Fruit fly (Drosophila melanogaster) whole organism, prepupa: Measurements from ENCODE around the gene CtsF.

Source experiments
- Blimp-1 ChIP-seq: fragments of 200-800 bp; sonication (Bioruptor generic); optimal IDR thresholded peaks from 3 replicates; lab custom pipeline; 2017; ENCODE audit warnings: missing biosample characterization, missing genetic modification characterization, mild to moderate bottlenecking, moderate library complexity, missing genetic modification reagents
- CG10631 ChIP-seq: fragments of 200-800 bp; sonication (Bioruptor generic); optimal IDR thresholded peaks from 2 replicates; lab custom pipeline; 2016; ENCODE audit warnings: missing biosample characterization, missing genetic modification characterization
- CG10669 ChIP-seq: fragments of 200-800 bp; sonication (Bioruptor generic); optimal IDR thresholded peaks from 3 replicates; lab custom pipeline; 2018; ENCODE audit warnings: missing biosample characterization, mild to moderate bottlenecking, missing genetic modification characterization, moderate library complexity
- CG11294 ChIP-seq: fragments of 200-800 bp; sonication (Bioruptor generic); IDR thresholded peaks from 2 replicates; pipeline ENCODE4 v1.3.6; 2022; ENCODE audit warnings: missing biosample characterization, missing genetic modification characterization
- CG11902 ChIP-seq: fragments of 200-800 bp; sonication (Bioruptor generic); optimal IDR thresholded peaks from 3 replicates; lab custom pipeline; 2016; ENCODE audit warnings: missing biosample characterization, missing genetic modification characterization
- CG15336 ChIP-seq: fragments of 200-800 bp; sonication (Bioruptor generic); IDR thresholded peaks from 2 replicates; pipeline ENCODE4 v1.3.6; 2022; ENCODE audit warnings: missing biosample characterization, missing genetic modification characterization
- CG1621 ChIP-seq: fragments of 200-800 bp; sonication (Bioruptor generic); optimal IDR thresholded peaks from 3 replicates; lab custom pipeline; 2018; ENCODE audit warnings: missing biosample characterization, mild to moderate bottlenecking, missing genetic modification characterization
- CG16779 ChIP-seq: fragments of 200-800 bp; sonication (Bioruptor generic); optimal IDR thresholded peaks from 3 replicates; lab custom pipeline; 2017; ENCODE audit warnings: missing biosample characterization, mild to moderate bottlenecking, missing genetic modification characterization
- CG3032 ChIP-seq: fragments of 200-800 bp; optimal IDR thresholded peaks from 2 replicates; lab custom pipeline; 2019; ENCODE audit warnings: missing biosample characterization, mild to moderate bottlenecking, missing genetic modification characterization, moderate library complexity
- CG31627 ChIP-seq: fragments of 200-800 bp; sonication (Bioruptor generic); optimal IDR thresholded peaks from 3 replicates; lab custom pipeline; 2016; ENCODE audit warnings: missing biosample characterization, missing genetic modification characterization
- CG34406 ChIP-seq: fragments of 200-800 bp; sonication (Bioruptor generic); optimal IDR thresholded peaks from 3 replicates; lab custom pipeline; 2016; ENCODE audit warnings: missing biosample characterization, missing genetic modification characterization
- CG3919 ChIP-seq: fragments of 200-800 bp; sonication (Bioruptor generic); optimal IDR thresholded peaks from 3 replicates; lab custom pipeline; 2016; ENCODE audit warnings: missing biosample characterization, missing genetic modification characterization
- CG4318 ChIP-seq: fragments of 200-800 bp; sonication (Bioruptor generic); optimal IDR thresholded peaks from 3 replicates; lab custom pipeline; 2017; ENCODE audit warnings: missing biosample characterization, mild to moderate bottlenecking, missing genetic modification characterization
- CG6163 ChIP-seq: fragments of 200-800 bp; sonication (Bioruptor generic); IDR thresholded peaks from 3 replicates; pipeline ENCODE4 v1.3.6; 2022; ENCODE audit warnings: missing biosample characterization, missing genetic modification characterization
- CG6276 ChIP-seq: fragments of 200-800 bp; sonication (Bioruptor generic); optimal IDR thresholded peaks from 2 replicates; lab custom pipeline; 2017; ENCODE audit warnings: missing biosample characterization, mild to moderate bottlenecking, missing genetic modification characterization
- CG6792 ChIP-seq: fragments of 200-800 bp; sonication (Bioruptor generic); optimal IDR thresholded peaks from 3 replicates; lab custom pipeline; 2016; ENCODE audit warnings: missing biosample characterization, missing genetic modification characterization
- CG6808 ChIP-seq: fragments of 200-800 bp; sonication (Bioruptor generic); optimal IDR thresholded peaks from 3 replicates; lab custom pipeline; 2017; ENCODE audit warnings: missing biosample characterization, missing genetic modification characterization, mild to moderate bottlenecking, moderate library complexity, missing genetic modification reagents
- CG6854 ChIP-seq: fragments of 200-800 bp; sonication (Bioruptor generic); optimal IDR thresholded peaks from 2 replicates; lab custom pipeline; 2017; ENCODE audit warnings: missing biosample characterization, mild to moderate bottlenecking, missing genetic modification characterization
- CG7368 ChIP-seq: fragments of 200-800 bp; sonication (Bioruptor generic); optimal IDR thresholded peaks from 3 replicates; lab custom pipeline; 2016; ENCODE audit warnings: missing biosample characterization, missing genetic modification characterization
- CG8119 ChIP-seq: fragments of 200-800 bp; sonication (Bioruptor generic); IDR thresholded peaks from 3 replicates; pipeline ENCODE4 v1.3.6; 2022; ENCODE audit warnings: missing biosample characterization, missing genetic modification characterization
- CG8319 ChIP-seq: fragments of 200-800 bp; sonication (Bioruptor generic); optimal IDR thresholded peaks from 3 replicates; lab custom pipeline; 2016; ENCODE audit warnings: missing biosample characterization, missing genetic modification characterization
- CG8632 ChIP-seq: fragments of 200-800 bp; sonication (Bioruptor generic); optimal IDR thresholded peaks from 3 replicates; lab custom pipeline; 2016; ENCODE audit warnings: missing biosample characterization, missing genetic modification characterization
- Eip93F ChIP-seq: fragments of 200-800 bp; sonication (Bioruptor generic); optimal IDR thresholded peaks from 2 replicates; lab custom pipeline; 2016; ENCODE audit warnings: missing biosample characterization, mild to moderate bottlenecking, missing genetic modification characterization
- Ets21C ChIP-seq: fragments of 200-800 bp; sonication (Bioruptor generic); optimal IDR thresholded peaks from 3 replicates; lab custom pipeline; 2016; ENCODE audit warnings: missing biosample characterization, missing genetic modification characterization
- Ets96B ChIP-seq: fragments of 200-800 bp; optimal IDR thresholded peaks from 2 replicates; lab custom pipeline; 2019; ENCODE audit warnings: missing biosample characterization, mild to moderate bottlenecking, missing genetic modification characterization, moderate library complexity
- Hr39 ChIP-seq: fragments of 200-800 bp; sonication (Bioruptor generic); optimal IDR thresholded peaks from 2 replicates; lab custom pipeline; 2016; ENCODE audit warnings: missing biosample characterization, missing genetic modification characterization
- Hr4 ChIP-seq: fragments of 200-800 bp; sonication (Bioruptor generic); optimal IDR thresholded peaks from 3 replicates; lab custom pipeline; 2016; ENCODE audit warnings: missing biosample characterization, missing genetic modification characterization
- Lpt ChIP-seq: fragments of 200-800 bp; sonication (Bioruptor generic); optimal IDR thresholded peaks from 3 replicates; lab custom pipeline; 2016; ENCODE audit warnings: missing biosample characterization, missing genetic modification characterization
- Met ChIP-seq: fragments of 200-800 bp; sonication (Bioruptor generic); optimal IDR thresholded peaks from 3 replicates; lab custom pipeline; 2016; ENCODE audit warnings: missing biosample characterization, missing genetic modification characterization
- OdsH ChIP-seq: fragments of 200-800 bp; sonication (Bioruptor generic); optimal IDR thresholded peaks from 3 replicates; lab custom pipeline; 2016; ENCODE audit warnings: missing biosample characterization, missing genetic modification characterization
- Smox ChIP-seq: fragments of 200-800 bp; sonication (Bioruptor generic); optimal IDR thresholded peaks from 3 replicates; lab custom pipeline; 2016; ENCODE audit warnings: missing biosample characterization, missing genetic modification characterization
- Sox102F ChIP-seq: fragments of 200-800 bp; sonication (Bioruptor generic); optimal IDR thresholded peaks from 2 replicates; lab custom pipeline; 2016; ENCODE audit warnings: missing biosample characterization, mild to moderate bottlenecking, missing genetic modification characterization
- Sox14 ChIP-seq: fragments of 200-800 bp; sonication (Bioruptor generic); optimal IDR thresholded peaks from 3 replicates; lab custom pipeline; 2016; ENCODE audit warnings: missing biosample characterization, missing genetic modification characterization
- achi ChIP-seq: fragments of 200-800 bp; sonication (Bioruptor generic); optimal IDR thresholded peaks from 3 replicates; lab custom pipeline; 2016; ENCODE audit warnings: missing biosample characterization, missing genetic modification characterization
- acj6 ChIP-seq: fragments of 200-800 bp; sonication (Bioruptor generic); optimal IDR thresholded peaks from 3 replicates; lab custom pipeline; 2016; ENCODE audit warnings: missing biosample characterization, missing genetic modification characterization
- dsx ChIP-seq: fragments of 200-800 bp; optimal IDR thresholded peaks from 3 replicates; lab custom pipeline; 2019; ENCODE audit warnings: missing biosample characterization, mild to moderate bottlenecking, missing genetic modification characterization, moderate library complexity; ENCODE audit not compliant: poor library complexity, severe bottlenecking
- esn ChIP-seq: fragments of 200-800 bp; sonication (Bioruptor generic); optimal IDR thresholded peaks from 2 replicates; lab custom pipeline; 2016; ENCODE audit warnings: missing biosample characterization, mild to moderate bottlenecking, missing genetic modification characterization, moderate library complexity
- fd59A ChIP-seq: fragments of 200-800 bp; sonication (Bioruptor generic); optimal IDR thresholded peaks from 2 replicates; lab custom pipeline; 2017; ENCODE audit warnings: missing biosample characterization, mild to moderate bottlenecking, missing genetic modification characterization, missing genetic modification reagents
- fd85E ChIP-seq: fragments of 200-800 bp; sonication (Bioruptor generic); optimal IDR thresholded peaks from 3 replicates; lab custom pipeline; 2016; ENCODE audit warnings: missing biosample characterization, missing genetic modification characterization
- fkh ChIP-seq: fragments of 200-800 bp; sonication (Bioruptor generic); optimal IDR thresholded peaks from 3 replicates; lab custom pipeline; 2017; ENCODE audit warnings: missing biosample characterization, mild to moderate bottlenecking, missing genetic modification characterization, moderate library complexity
- lz ChIP-seq: fragments of 200-800 bp; sonication (Bioruptor generic); optimal IDR thresholded peaks from 3 replicates; lab custom pipeline; 2016; ENCODE audit warnings: missing biosample characterization, missing genetic modification characterization
- net ChIP-seq: fragments of 200-800 bp; sonication (Bioruptor generic); optimal IDR thresholded peaks from 3 replicates; lab custom pipeline; 2016; ENCODE audit warnings: missing biosample characterization, missing genetic modification characterization
- pdm3 ChIP-seq: fragments of 200-800 bp; sonication (Bioruptor generic); optimal IDR thresholded peaks from 3 replicates; lab custom pipeline; 2016; ENCODE audit warnings: missing biosample characterization, missing genetic modification characterization
- salr ChIP-seq, 2 experiments: fragments of 200-800 bp; sonication (Bioruptor generic); optimal IDR thresholded peaks; 3 replicates each; lab custom pipeline; 2016 to 2018; ENCODE audit warnings: missing biosample characterization in 2 of 2, missing genetic modification characterization in 2 of 2, mild to moderate bottlenecking in 1 of 2
- spab ChIP-seq: fragments of 200-800 bp; sonication (Bioruptor generic); optimal IDR thresholded peaks from 2 replicates; lab custom pipeline; 2017; ENCODE audit warnings: missing biosample characterization, mild to moderate bottlenecking, missing genetic modification characterization, missing genetic modification reagents
- ss ChIP-seq, 2 experiments: fragments of 200-800 bp; sonication (Bioruptor generic); optimal IDR thresholded peaks; 2 replicates in 1 of 2; 3 replicates in 1 of 2; lab custom pipeline; 2017 to 2018; ENCODE audit warnings: mild to moderate bottlenecking in 2 of 2, missing biosample characterization in 2 of 2, missing genetic modification characterization in 2 of 2, moderate library complexity in 1 of 2
- svp ChIP-seq: fragments of 200-800 bp; sonication (Bioruptor generic); peaks from one replicate; lab custom pipeline; 2016; ENCODE audit warnings: missing biosample characterization, missing genetic modification characterization
- topi ChIP-seq: fragments of 200-800 bp; sonication (Bioruptor generic); optimal IDR thresholded peaks from 3 replicates; lab custom pipeline; 2016; ENCODE audit warnings: missing biosample characterization, missing genetic modification characterization
- vri ChIP-seq: fragments of 200-800 bp; sonication (Bioruptor generic); optimal IDR thresholded peaks from 3 replicates; lab custom pipeline; 2016; ENCODE audit warnings: missing biosample characterization, mild to moderate bottlenecking, missing genetic modification characterization

Gene CtsF

dm6 chr3R:5282755-5283359, 31.3 kb upstream of the CtsF start (continued):
- TF ChIP-seq CG16779 (no peak), CG6854 (peak; percentile 8), CG10631 (GFP tag; lab: Kevin White, UChicago) (no peak), CG3032 (tag; lab: Kevin White, UChicago) (no peak), svp (GFP tag; lab: Kevin White, UChicago) (peak; percentile 76), fd85E (GFP tag; lab: Kevin White, UChicago) (no peak), achi (GFP tag; lab: Kevin White, UChicago) (no peak), CG3919 (peak; percentile 43), Sox102F (peak; percentile 46), vri (GFP tag; lab: Kevin White, UChicago) (no peak), CG10669 (GFP tag; lab: Kevin White, UChicago) (no peak), CG8632 (GFP tag; lab: Kevin White, UChicago) (peak; percentile 6), Lpt (GFP tag; lab: Kevin White, UChicago) (peak; percentile 9), pdm3 (no peak), CG34406 (GFP tag; lab: Kevin White, UChicago) (peak; percentile 18), CG6276 (GFP tag; lab: Kevin White, UChicago) (peak; percentile 15), CG6808 (peak; percentile 6), lz (GFP tag; lab: Kevin White, UChicago) (peak; percentile 28), acj6 (GFP tag; lab: Kevin White, UChicago) (no peak), ss (GFP tag; optimal IDR thresholded peaks at IDR 0.05; lab: Kevin White, UChicago) (no peak), topi (peak; percentile 16), salr (GFP tag; optimal IDR thresholded peaks at IDR 0.05; lab: Kevin White, UChicago) (no peak), esn (GFP tag; lab: Kevin White, UChicago) (peak; percentile 6), Met (no peak), CG4318 (GFP tag; lab: Kevin White, UChicago) (no peak), dsx (GFP tag; lab: Kevin White, UChicago) (no peak), Blimp-1 (GFP tag; lab: Kevin White, UChicago) (no peak), Eip93F (GFP tag; lab: Kevin White, UChicago) (no peak), CG6163 (GFP tag; lab: Robert Waterston, UW) (peak; percentile 79), fkh (GFP tag; lab: Kevin White, UChicago) (no peak), Hr4 (GFP tag; lab: Kevin White, UChicago) (peak; percentile 7), CG11902 (GFP tag; lab: Kevin White, UChicago) (no peak), CG11294 (GFP tag; lab: Robert Waterston, UW) (peak; percentile 24; the same call in 1 of the 2 replicates), net (GFP tag; lab: Kevin White, UChicago) (peak; percentile 9), OdsH (GFP tag; lab: Kevin White, UChicago) (no peak), spab (GFP tag; lab: Kevin White, UChicago) (no peak), Smox (GFP tag; lab: Kevin White, UChicago) (peak; percentile 3), CG8119 (GFP tag; lab: Robert Waterston, UW) (peak; percentile 30; the same call in 1 of the 3 replicates), Sox14 (GFP tag; lab: Kevin White, UChicago) (no peak), fd59A (no peak)

dm6 chr3R:5281094-5281493, 29.5 kb upstream of the CtsF start:
- TF ChIP-seq CG34406 (GFP tag; lab: Kevin White, UChicago) (peak; percentile 20), Ets21C (no peak), esn (GFP tag; lab: Kevin White, UChicago) (peak; percentile 38), CG15336 (GFP tag; lab: Robert Waterston, UW) (peak; percentile 47), topi (peak; percentile 18), CG6792 (GFP tag; lab: Kevin White, UChicago) (no peak), fd59A (no peak), salr (GFP tag; optimal IDR thresholded peaks at IDR 0.05; lab: Kevin White, UChicago) (peak in 1 of 2 experiments; percentile 18), CG7368 (GFP tag; lab: Kevin White, UChicago) (no peak), dsx (GFP tag; lab: Kevin White, UChicago) (peak; percentile 32), CG8319 (GFP tag; lab: Kevin White, UChicago) (no peak), Sox102F (peak; percentile 55), CG6854 (peak; percentile 55), CG31627 (GFP tag; lab: Kevin White, UChicago) (peak; percentile 32), Lpt (GFP tag; lab: Kevin White, UChicago) (peak; percentile 61), net (GFP tag; lab: Kevin White, UChicago) (peak; percentile 8), Met (peak; percentile 30), Hr39 (GFP tag; lab: Kevin White, UChicago) (peak; percentile 1), CG1621 (tag; lab: Kevin White, UChicago) (peak; percentile 2), Ets96B (peak; percentile 18), lz (GFP tag; lab: Kevin White, UChicago) (peak; percentile 26), fd85E (GFP tag; lab: Kevin White, UChicago) (no peak)
